Fruit fly (Drosophila melanogaster): ENCODE measurements around the gene CG13875.

Gene CG13875

DNA sequence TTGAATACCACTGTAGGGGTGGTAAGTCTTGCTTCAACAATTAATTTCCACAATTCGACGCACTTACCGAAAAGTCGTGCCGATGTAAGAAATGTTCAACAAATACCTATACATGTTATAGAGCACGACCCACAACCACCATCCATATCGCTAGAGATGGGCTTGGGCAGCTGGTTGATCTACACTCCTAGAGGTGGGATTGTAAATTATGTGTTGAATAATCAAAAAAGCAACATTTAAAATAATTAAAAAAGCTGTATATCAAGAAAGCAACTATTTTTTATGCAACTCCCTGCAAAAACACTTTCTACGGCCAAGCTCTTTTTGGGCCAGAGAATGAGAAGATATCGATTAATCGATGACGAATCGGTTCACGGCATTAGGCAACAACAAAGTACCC, 4.5 kb downstream of the CG13875 start, which contains the start of the genes CG34140, Mkp and Mtch (continued):
- TF ChIP-seq Ets97D (GFP tag; optimal IDR thresholded peaks at IDR 0.05) (peak; percentile 86), slp2 (GFP tag; optimal IDR thresholded peaks at IDR 0.05) (peak; percentile 70), nmo (GFP tag; optimal IDR thresholded peaks at IDR 0.05) (peak; percentile 94), Jarid2 (GFP tag; optimal IDR thresholded peaks at IDR 0.05) (no peak), repo (GFP tag; optimal IDR thresholded peaks at IDR 0.05) (peak; percentile 82), Med (GFP tag) (peak; percentile 99), HmgZ (tag; optimal IDR thresholded peaks at IDR 0.05) (peak; percentile 84), Elba2 (GFP tag; optimal IDR thresholded peaks at IDR 0.05) (peak; percentile 49), CG11504 (tag; optimal IDR thresholded peaks at IDR 0.05) (no peak), CG8359 (GFP tag; optimal IDR thresholded peaks at IDR 0.05; ENCODE audit: borderline replicate concordance) (no peak), tio (GFP tag; optimal IDR thresholded peaks at IDR 0.05) (no peak), sima (GFP tag; optimal IDR thresholded peaks at IDR 0.05) (peak; percentile 69), CG1024 (GFP tag; IDR thresholded peaks at IDR 0.05) (peak; percentile 48; the same call in 1 of the 2 replicates), Hsf (GFP tag; optimal IDR thresholded peaks at IDR 0.05) (peak; percentile 89), mam (GFP tag; optimal IDR thresholded peaks at IDR 0.05) (peak; percentile 93), ssp (GFP tag; IDR thresholded peaks at IDR 0.05) (peak; percentile 71), hkb (optimal IDR thresholded peaks at IDR 0.05) (peak; percentile 88), hkb (GFP tag; IDR thresholded peaks at IDR 0.05) (peak; percentile 85), aop (GFP tag; IDR thresholded peaks at IDR 0.05) (peak; percentile 63; the same call in 1 of the 2 replicates), CG10147 (GFP tag; optimal IDR thresholded peaks at IDR 0.05) (no peak), CG10431 (GFP tag; optimal IDR thresholded peaks at IDR 0.05) (peak; percentile 85), CG6683 (GFP tag; optimal IDR thresholded peaks at IDR 0.05) (peak; percentile 65), Hr3 (GFP tag; optimal IDR thresholded peaks at IDR 0.05) (peak; percentile 85), dmrt11E (tag; optimal IDR thresholded peaks at IDR 0.05) (peak; percentile 80), dysf (GFP tag; IDR thresholded peaks at IDR 0.05) (peak; percentile 76), CG4328 (GFP tag; optimal IDR thresholded peaks at IDR 0.05) (peak; percentile 68), lbe (GFP tag; optimal IDR thresholded peaks at IDR 0.05) (peak; percentile 93), Camta (GFP tag; optimal IDR thresholded peaks at IDR 0.05) (peak; percentile 79), kah (GFP tag; optimal IDR thresholded peaks at IDR 0.05) (peak; percentile 83), tll (GFP tag; optimal IDR thresholded peaks at IDR 0.05) (no peak), CG12659 (GFP tag; optimal IDR thresholded peaks at IDR 0.05) (peak; percentile 89), fd102C (GFP tag; optimal IDR thresholded peaks at IDR 0.05) (peak; percentile 27), NK7.1 (GFP tag; optimal IDR thresholded peaks at IDR 0.05) (peak; percentile 69), Doc2 (GFP tag; IDR thresholded peaks at IDR 0.05) (no peak), eve (GFP tag; optimal IDR thresholded peaks at IDR 0.05) (peak in 1 of 2 experiments; percentile 37), dan (GFP tag; IDR thresholded peaks at IDR 0.05) (peak; percentile 46; the same call in 1 of the 2 replicates), PHDP (tag; optimal IDR thresholded peaks at IDR 0.05) (no peak), Ravus (GFP tag; IDR thresholded peaks at IDR 0.05) (peak; percentile 25; the same call in 1 of the 2 replicates), tup (GFP tag; optimal IDR thresholded peaks at IDR 0.05) (peak; percentile 84), CG7928 (GFP tag; optimal IDR thresholded peaks at IDR 0.05) (no peak), CG4707 (GFP tag; optimal IDR thresholded peaks at IDR 0.05) (no peak), Lim3 (GFP tag; IDR thresholded peaks at IDR 0.05) (no peak), Poxn (GFP tag; IDR thresholded peaks at IDR 0.05) (no peak), CG34224 (GFP tag; IDR thresholded peaks at IDR 0.05; ENCODE audit: partially characterized antibody) (peak; percentile 94), amos (GFP tag; IDR thresholded peaks at IDR 0.05; ENCODE audit: partially characterized antibody) (peak; percentile 89), CG6765 (GFP tag; optimal IDR thresholded peaks at IDR 0.05) (peak; percentile 56), tin (GFP tag; optimal IDR thresholded peaks at IDR 0.05) (peak; percentile 91), pan (optimal IDR thresholded peaks at IDR 0.05) (no peak), pan (GFP tag; optimal IDR thresholded peaks at IDR 0.05 in 1 of 2, IDR thresholded peaks at IDR 0.05 in 1 of 2) (peak in 1 of 2 experiments; percentile 80), Neu2 (GFP tag; optimal IDR thresholded peaks at IDR 0.05; ENCODE audit: borderline replicate concordance) (peak; percentile 60), Six4 (GFP tag; optimal IDR thresholded peaks at IDR 0.05) (peak; percentile 69)

Measured in whole organism, embryonic.